Worm (Caenorhabditis elegans) whole organism, L1 larva: ENCODE results near the gene W09G12.6.

Source experiments
- C16A3.4 ChIP-seq: fragments of 150-350 bp; optimal IDR thresholded peaks from 2 replicates; lab custom pipeline; 2014; ENCODE audit warnings: missing biosample characterization, missing genetic modification characterization
- F16B12.6 ChIP-seq: fragments of 150-350 bp; optimal IDR thresholded peaks from 2 replicates; lab custom pipeline; 2014; ENCODE audit warnings: missing biosample characterization, missing genetic modification characterization
- aha-1 ChIP-seq: fragments of 150-350 bp; optimal IDR thresholded peaks from 2 replicates; lab custom pipeline; 2014; ENCODE audit warnings: missing biosample characterization, missing genetic modification characterization
- ceh-63 ChIP-seq: fragments of 200-800 bp; sonication (Bioruptor generic); optimal IDR thresholded peaks from 2 replicates; lab custom pipeline; 2018; ENCODE audit warnings: mild to moderate bottlenecking, missing genetic modification characterization, missing compliant biosample characterization
- ceh-8 ChIP-seq: fragments of 200-800 bp; sonication (Bioruptor generic); optimal IDR thresholded peaks from 2 replicates; lab custom pipeline; 2018; ENCODE audit warnings: mild to moderate bottlenecking, missing genetic modification characterization, moderate library complexity, missing compliant biosample characterization
- ceh-82 ChIP-seq, 3 experiments: fragments of 150-350 bp in 1 of 3; sonication (generic microtip) in 2 of 3; optimal IDR thresholded peaks; 2 replicates each; lab custom pipeline; 2014 to 2017; ENCODE audit warnings: missing biosample characterization in 3 of 3, missing genetic modification characterization in 3 of 3
- ceh-88 ChIP-seq: fragments of 200-800 bp; sonication (Bioruptor generic); IDR thresholded peaks from 2 replicates; pipeline ENCODE4 v1.3.6; 2022; ENCODE audit warnings: missing genetic modification characterization, missing compliant biosample characterization
- ceh-90 ChIP-seq: sonication (generic microtip); optimal IDR thresholded peaks from 2 replicates; lab custom pipeline; 2016; ENCODE audit warnings: missing genetic modification characterization, missing compliant biosample characterization
- ces-1 ChIP-seq: fragments of 150-350 bp; optimal IDR thresholded peaks from 2 replicates; lab custom pipeline; 2014; ENCODE audit warnings: missing biosample characterization, missing genetic modification reagents, missing genetic modification characterization
- efl-1 ChIP-seq, 4 experiments: fragments of 150-350 bp; optimal IDR thresholded peaks in 3 of 4; peaks in 1 of 4; 1 replicate in 1 of 4; 2 replicates in 3 of 4; lab custom pipeline; 2014; ENCODE audit warnings: missing biosample characterization in 2 of 4, missing genetic modification characterization in 2 of 4, missing genetic modification reagents in 2 of 4
- elt-2 ChIP-seq: sonication (generic microtip); optimal IDR thresholded peaks from 2 replicates; lab custom pipeline; 2016; ENCODE audit warnings: missing genetic modification characterization, mild to moderate bottlenecking, inconsistent platforms, missing compliant biosample characterization, missing genetic modification reagents
- fkh-4 ChIP-seq: sonication (generic microtip); optimal IDR thresholded peaks from 2 replicates; lab custom pipeline; 2016; ENCODE audit warnings: missing compliant biosample characterization, missing genetic modification characterization, borderline replicate concordance
- fkh-8 ChIP-seq: sonication (generic microtip); optimal IDR thresholded peaks from 2 replicates; lab custom pipeline; 2016; ENCODE audit warnings: mild to moderate bottlenecking, missing genetic modification characterization, missing compliant biosample characterization
- fos-1 ChIP-seq: fragments of 150-350 bp; optimal IDR thresholded peaks from 2 replicates; lab custom pipeline; 2014; ENCODE audit warnings: missing biosample characterization, missing genetic modification characterization
- hlh-4 ChIP-seq: sonication (generic microtip); optimal IDR thresholded peaks from 2 replicates; lab custom pipeline; 2016; ENCODE audit warnings: mild to moderate bottlenecking, missing genetic modification characterization, missing compliant biosample characterization
- hpl-2 ChIP-seq: fragments of 150-350 bp; optimal IDR thresholded peaks from 2 replicates; lab custom pipeline; 2014; ENCODE audit warnings: missing biosample characterization, missing genetic modification reagents, missing genetic modification characterization
- jun-1 ChIP-seq: fragments of 150-350 bp; optimal IDR thresholded peaks from 2 replicates; lab custom pipeline; 2014; ENCODE audit warnings: missing biosample characterization, missing genetic modification reagents, missing genetic modification characterization
- lin-15B ChIP-seq: fragments of 150-350 bp; sonication (generic microtip); optimal IDR thresholded peaks from 3 replicates; lab custom pipeline; 2014; ENCODE audit warnings: missing biosample characterization, missing genetic modification characterization
- lin-39 ChIP-seq: fragments of 150-350 bp; optimal IDR thresholded peaks from 2 replicates; lab custom pipeline; 2014; ENCODE audit warnings: missing biosample characterization, missing genetic modification reagents, missing genetic modification characterization
- mep-1 ChIP-seq: fragments of 150-350 bp; optimal IDR thresholded peaks from 2 replicates; lab custom pipeline; 2014; ENCODE audit warnings: missing biosample characterization, missing genetic modification characterization
- nhr-12 ChIP-seq: sonication (generic microtip); optimal IDR thresholded peaks from 2 replicates; lab custom pipeline; 2017; ENCODE audit warnings: missing biosample characterization, missing genetic modification characterization
- nhr-20 ChIP-seq: sonication (generic microtip); optimal IDR thresholded peaks from 2 replicates; lab custom pipeline; 2016; ENCODE audit warnings: mild to moderate bottlenecking, missing genetic modification characterization, missing compliant biosample characterization
- nhr-237 ChIP-seq: fragments of 150-350 bp; optimal IDR thresholded peaks from 2 replicates; lab custom pipeline; 2014; ENCODE audit warnings: missing biosample characterization, missing genetic modification characterization
- nhr-76 ChIP-seq: sonication (generic microtip); optimal IDR thresholded peaks from 2 replicates; lab custom pipeline; 2017; ENCODE audit warnings: missing biosample characterization, missing genetic modification characterization
- nhr-77 ChIP-seq: fragments of 150-350 bp; optimal IDR thresholded peaks from 2 replicates; lab custom pipeline; 2014; ENCODE audit warnings: missing biosample characterization, missing genetic modification characterization
- nhr-84 ChIP-seq: sonication (generic microtip); optimal IDR thresholded peaks from 2 replicates; lab custom pipeline; 2017; ENCODE audit warnings: missing biosample characterization, missing genetic modification characterization
- rnt-1 ChIP-seq: sonication (generic microtip); optimal IDR thresholded peaks from 2 replicates; lab custom pipeline; 2016; ENCODE audit warnings: mild to moderate bottlenecking, missing genetic modification characterization, moderate library complexity, missing compliant biosample characterization
- skn-1 ChIP-seq: fragments of 150-350 bp; optimal IDR thresholded peaks from 2 replicates; lab custom pipeline; 2014; ENCODE audit warnings: missing biosample characterization, missing genetic modification characterization
- snpc-4 ChIP-seq: fragments of 150-350 bp; optimal IDR thresholded peaks from 2 replicates; lab custom pipeline; 2014; ENCODE audit warnings: missing biosample characterization, missing genetic modification characterization
- snu-23 ChIP-seq: sonication (generic microtip); optimal IDR thresholded peaks from 2 replicates; lab custom pipeline; 2016; ENCODE audit warnings: missing genetic modification characterization, missing compliant biosample characterization
- sptf-1 ChIP-seq: fragments of 150-350 bp; optimal IDR thresholded peaks from 2 replicates; lab custom pipeline; 2014; ENCODE audit warnings: missing biosample characterization, missing genetic modification characterization
- tbx-2 ChIP-seq: sonication (generic microtip); optimal IDR thresholded peaks from 2 replicates; lab custom pipeline; 2016; ENCODE audit warnings: missing genetic modification characterization, missing compliant biosample characterization
- tlp-1 ChIP-seq: fragments of 150-350 bp; optimal IDR thresholded peaks from 2 replicates; lab custom pipeline; 2014; ENCODE audit warnings: missing biosample characterization, missing genetic modification characterization
- unc-98 ChIP-seq: fragments of 200-800 bp; sonication (Bioruptor generic); IDR thresholded peaks from 2 replicates; pipeline ENCODE4 v1.3.6; 2022; ENCODE audit warnings: missing genetic modification characterization, missing compliant biosample characterization

W09G12.6 gene

DNA sequence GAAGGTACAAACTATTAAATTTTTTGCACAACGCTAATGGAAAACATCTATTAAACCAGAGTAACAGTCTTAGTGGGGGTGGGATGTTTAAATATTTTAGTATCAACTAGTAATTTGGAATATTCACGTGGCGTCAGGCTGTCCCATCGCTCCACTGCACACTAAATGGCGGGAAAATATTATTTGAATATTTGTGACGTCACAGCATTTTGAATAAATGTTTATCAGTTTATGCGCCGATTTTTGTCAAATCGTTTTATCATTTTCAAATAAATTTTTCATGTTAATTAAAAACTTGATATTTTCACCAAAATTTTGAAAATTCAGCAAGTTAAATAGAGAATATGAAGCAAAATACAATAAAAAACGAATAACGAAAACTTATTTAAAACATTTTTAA is 11.6 kb downstream of the W09G12.6 start, which contains the start of gene F38A1.15:
F38A1.15 (minus strand) TSS at position 101 of the 400 bp plus-strand sequence.
- TF ChIP-seq unc-98 (GFP tag; lab: Robert Waterston, UW), result no peak
- TF ChIP-seq tlp-1 (tag; lab: Kevin White, UChicago), result no peak
- no peak for TF ChIP-seq C16A3.4 (tag; lab: Kevin White, UChicago)
- TF ChIP-seq nhr-76, result no peak

DNA sequence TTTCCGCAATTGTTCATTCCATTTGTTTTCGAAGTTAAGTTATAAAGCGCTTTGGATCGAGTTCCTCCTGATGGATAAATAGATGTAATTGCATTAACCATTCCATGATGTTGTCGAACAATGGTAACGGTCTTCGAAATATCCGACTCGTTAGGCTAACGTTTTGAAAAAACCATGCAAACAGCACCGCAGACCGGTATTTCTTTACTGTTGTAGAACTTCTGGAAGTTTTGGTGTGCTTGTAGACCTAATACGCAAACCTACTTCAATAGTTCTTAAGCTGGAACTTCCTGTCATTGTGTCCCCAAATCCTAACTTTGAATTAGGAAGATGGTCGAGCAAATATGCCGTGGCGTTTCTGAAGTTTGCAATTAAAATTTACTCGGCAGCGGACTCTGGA is 13.6 kb downstream of the W09G12.6 start, which contains the start of gene F38A1.9:
F38A1.9 (minus strand) TSS at position 101 of the 400 bp plus-strand sequence.
- TF ChIP-seq lin-39, result no peak
- no peak for TF ChIP-seq ceh-82 (tag; optimal IDR thresholded peaks at IDR 0.05; lab: Kevin White, UChicago)
- no peak for TF ChIP-seq efl-1 (optimal IDR thresholded peaks at IDR 0.05; lab: Kevin White, UChicago)
- TF ChIP-seq efl-1 (GFP tag; optimal IDR thresholded peaks at IDR 0.05 in 1 of 2; lab: Kevin White, UChicago), result peak in 1 of 2 experiments; percentile 65
- TF ChIP-seq nhr-12 (tag; lab: Kevin White, UChicago), result no peak
- TF ChIP-seq tbx-2 (tag; lab: Kevin White, UChicago), result no peak

DNA sequence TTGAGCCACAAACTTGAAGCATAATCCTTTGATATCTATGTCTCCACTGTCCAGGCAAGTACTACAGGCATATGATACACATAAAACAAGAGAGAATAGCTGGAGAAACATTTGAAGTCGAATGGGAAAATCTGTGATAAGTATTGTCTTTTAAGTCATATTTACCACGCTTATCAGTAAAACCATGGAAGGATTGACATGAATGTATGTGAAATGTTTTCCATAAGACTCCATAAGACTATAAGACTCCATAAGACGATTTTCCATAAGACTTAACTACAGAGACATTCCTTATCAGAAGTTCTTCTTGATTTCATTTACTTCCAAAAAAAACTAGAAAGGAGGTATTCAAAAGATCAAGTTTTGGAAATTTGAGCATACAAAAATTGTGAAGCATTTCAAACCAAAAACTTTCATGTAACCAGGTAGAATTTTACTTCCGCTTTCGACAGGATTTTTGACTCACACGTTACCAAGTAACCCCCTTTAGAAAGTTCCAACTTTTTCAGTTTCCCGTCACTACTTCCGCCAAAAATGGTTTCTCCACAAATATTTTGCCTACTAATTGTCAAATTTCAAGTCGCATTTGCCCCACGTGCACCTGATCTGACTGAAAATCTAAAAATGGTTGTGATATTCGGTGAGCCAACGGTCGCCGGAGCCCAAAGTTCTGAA is 15.2 kb downstream of the W09G12.6 start, which contains the start of the genes clec-165 and F38A1.11:
clec-165 (minus strand) TSS at position 125 of the 675 bp plus-strand sequence.
F38A1.11 (plus strand) TSS at position 625 of the 675 bp plus-strand sequence.
- TF ChIP-seq elt-2 (tag; lab: Kevin White, UChicago), result peak; percentile 84
- TF ChIP-seq C16A3.4 (tag; lab: Kevin White, UChicago), result no peak

DNA sequence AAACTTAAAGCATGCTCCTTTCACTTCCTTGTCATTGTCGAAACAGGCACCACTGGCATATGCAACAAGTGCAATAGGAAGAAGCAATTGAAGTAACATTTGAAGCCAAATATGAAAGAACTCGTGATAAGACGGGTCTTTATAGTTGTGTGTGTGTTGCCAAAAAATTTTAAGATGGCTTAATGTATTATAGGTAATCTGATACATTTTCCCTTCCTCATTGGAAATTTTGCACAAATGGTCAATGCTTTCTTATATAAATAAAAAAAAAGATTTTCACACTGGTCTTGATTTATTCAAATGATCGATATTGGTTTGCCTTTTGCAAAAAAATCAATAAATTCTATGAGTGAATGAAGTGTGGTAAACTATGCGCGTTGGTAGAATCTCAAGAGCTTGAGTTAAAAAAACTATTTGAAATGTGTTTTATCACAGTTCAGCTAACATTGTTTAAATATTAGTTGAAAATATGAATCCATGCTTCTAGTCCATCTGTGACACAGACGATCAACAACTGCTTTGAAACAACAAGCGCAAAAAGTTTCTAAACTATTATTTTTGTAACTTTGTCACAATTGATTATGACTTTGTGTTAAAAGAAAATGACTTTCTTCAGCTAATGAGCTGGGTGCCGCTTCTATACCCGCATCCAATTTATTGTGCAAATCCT is 19.7 kb downstream of the W09G12.6 start, which contains the start of the genes clec-166 and F38A1.6:
clec-166 (minus strand) TSS at position 101 of the 670 bp plus-strand sequence.
F38A1.6 (plus strand) TSS at position 620 of the 670 bp plus-strand sequence.
- TF ChIP-seq nhr-77, result no peak
- TF ChIP-seq snu-23 (GFP tag; lab: Kevin White, UChicago), result no peak
- TF ChIP-seq skn-1, result no peak
- TF ChIP-seq efl-1 (optimal IDR thresholded peaks at IDR 0.05; lab: Kevin White, UChicago), result no peak
- peak in 1 of 2 experiments; percentile 75 for TF ChIP-seq efl-1 (GFP tag; optimal IDR thresholded peaks at IDR 0.05 in 1 of 2; lab: Kevin White, UChicago)
- TF ChIP-seq snpc-4 (tag; lab: Kevin White, UChicago), result no peak

DNA sequence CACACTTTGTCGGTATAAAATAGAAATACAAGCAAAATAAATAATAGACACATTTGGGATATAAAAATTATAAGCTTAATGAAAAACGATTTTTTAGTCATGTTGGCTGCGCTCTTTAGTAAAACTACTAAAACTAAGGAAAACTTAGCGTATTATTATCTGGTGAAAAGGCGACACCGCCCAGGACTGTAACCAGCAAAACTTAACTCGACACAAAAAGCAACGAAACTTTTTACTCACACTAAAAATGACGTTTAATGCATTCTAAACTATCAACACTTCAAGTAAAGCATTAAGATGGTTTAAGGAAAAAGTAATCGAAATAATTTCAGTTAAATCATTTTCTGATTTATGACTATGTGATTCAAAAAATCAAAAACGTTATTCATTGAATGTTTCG is 23.9 kb downstream of the W09G12.6 start, which contains the start of gene clec-167:
clec-167 (minus strand) TSS at position 101 of the 400 bp plus-strand sequence.
- TF ChIP-seq F16B12.6 (tag; lab: Kevin White, UChicago) (no peak), lin-15B (tag; lab: Kevin White, UChicago) (no peak), ces-1 (GFP tag; lab: Kevin White, UChicago) (no peak), ceh-90 (tag; lab: Kevin White, UChicago) (no peak), C16A3.4 (tag; lab: Kevin White, UChicago) (no peak)

DNA sequence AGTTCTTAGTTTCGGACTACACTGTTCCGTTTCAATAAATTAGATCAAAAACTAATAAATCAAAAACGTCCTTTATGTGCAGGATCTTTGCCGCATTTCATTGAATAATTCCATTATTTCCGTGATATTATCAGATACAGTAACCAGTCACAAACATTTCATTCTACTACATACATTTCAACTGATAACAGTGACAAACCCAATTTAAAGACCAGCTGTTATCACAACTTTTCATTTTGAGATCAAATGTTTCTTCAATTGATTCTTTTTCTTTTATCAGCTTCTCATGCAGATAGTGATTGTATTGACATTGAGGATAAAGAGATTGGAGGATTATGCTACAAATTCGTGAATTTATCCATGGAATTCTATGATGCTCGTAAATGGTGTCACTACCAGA is 25.0 kb downstream of the W09G12.6 start, which contains the start of gene clec-168:
clec-168 (plus strand) TSS at position 247 of the 400 bp plus-strand sequence.
- peak; percentile 11 for TF ChIP-seq jun-1 (tag; lab: Kevin White, UChicago)
- no peak for TF ChIP-seq rnt-1 (tag; lab: Kevin White, UChicago)
- no peak for TF ChIP-seq mep-1 (tag; lab: Kevin White, UChicago)
- peak; percentile 78 for TF ChIP-seq elt-2 (tag; lab: Kevin White, UChicago)
- no peak for TF ChIP-seq tbx-2 (tag; lab: Kevin White, UChicago)

DNA sequence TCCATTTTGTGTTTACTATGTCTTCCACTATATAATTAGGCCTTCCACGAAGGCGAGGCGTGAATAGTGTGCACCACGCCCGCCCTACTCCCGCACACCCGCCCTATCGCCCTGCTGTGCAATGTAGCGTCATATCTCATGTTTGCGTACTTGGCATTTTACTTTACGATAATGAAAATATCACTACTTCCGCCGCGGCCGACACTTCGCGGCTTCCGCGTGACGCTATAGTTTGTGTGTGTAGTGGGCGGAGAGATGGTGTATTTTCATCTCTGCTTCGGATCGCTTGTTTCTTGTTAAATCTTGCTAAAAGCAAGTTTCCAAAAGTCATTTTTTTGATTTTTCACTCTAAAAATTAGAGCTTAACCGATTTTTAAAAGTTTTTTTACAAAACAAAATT is 28.8 kb downstream of the W09G12.6 start:
- TF ChIP-seq nhr-20 (tag; lab: Kevin White, UChicago) (no peak), ceh-88 (no peak), ceh-63 (GFP tag; lab: Kevin White, UChicago) (no peak), ceh-82 (tag; optimal IDR thresholded peaks at IDR 0.05; lab: Kevin White, UChicago) (no peak), hlh-4 (no peak), ceh-8 (no peak), skn-1 (no peak), hpl-2 (GFP tag; lab: Kevin White, UChicago) (no peak), fkh-8 (tag; lab: Kevin White, UChicago) (no peak), nhr-237 (tag; lab: Kevin White, UChicago) (no peak), efl-1 (optimal IDR thresholded peaks at IDR 0.05; lab: Kevin White, UChicago) (no peak), efl-1 (GFP tag; optimal IDR thresholded peaks at IDR 0.05 in 1 of 2; lab: Kevin White, UChicago) (peak in 1 of 2 experiments; percentile 27), snpc-4 (tag; lab: Kevin White, UChicago) (peak; percentile 53), nhr-84 (tag; lab: Kevin White, UChicago) (no peak), sptf-1 (tag; lab: Kevin White, UChicago) (no peak), aha-1 (tag; lab: Kevin White, UChicago) (no peak), elt-2 (tag; lab: Kevin White, UChicago) (peak; percentile 37), fkh-4 (tag; lab: Kevin White, UChicago) (no peak), fos-1 (no peak)
